Worm (Caenorhabditis elegans): ENCODE data around the gene tag-329.
A peak's percentile ranks its signal among the peaks of the same experiment; 100 is the strongest.

- TF ChIP-seq scrt-1 (GFP tag; IDR thresholded peaks at IDR 0.05) (peak; percentile 41; the same call in 1 of the 2 replicates), ama-1 (optimal IDR thresholded peaks at IDR 0.05) (no peak), hnd-1 (tag; optimal IDR thresholded peaks at IDR 0.05) (peak; percentile 6), ceh-36 (tag; optimal IDR thresholded peaks at IDR 0.05) (peak; percentile 39), flt-1 (GFP tag; IDR thresholded peaks at IDR 0.05) (peak; percentile 50; the same call in 1 of the 2 replicates), tra-4 (tag; optimal IDR thresholded peaks at IDR 0.05) (no peak), tbx-37 (GFP tag; conservative IDR thresholded peaks at IDR 0.05) (peak; percentile 62), aly-1 (tag; optimal IDR thresholded peaks at IDR 0.05) (no peak), tbx-11 (GFP tag; IDR thresholded peaks at IDR 0.05) (peak; percentile 14; the same call in 1 of the 2 replicates), ets-7 (tag; optimal IDR thresholded peaks at IDR 0.05) (no peak), pes-1 (GFP tag; IDR thresholded peaks at IDR 0.05) (no peak; the same call in 1 of the 2 replicates), hmg-4 (GFP tag; optimal IDR thresholded peaks at IDR 0.05) (no peak), B0310.2 (tag; optimal IDR thresholded peaks at IDR 0.05) (no peak)
These were observed 48.0 kb downstream of the tag-329 start, which contains the start of gene rtfo-1 for ce11 chrV:9582594-9583322.
